Worm (Caenorhabditis elegans) whole organism, young adult: ENCODE measurements around the gene set-12.

Source experiments
- B0035.1 ChIP-seq: sonication (generic microtip); optimal IDR thresholded peaks from 2 replicates; lab custom pipeline; 2016; ENCODE audit warnings: missing genetic modification characterization, mild to moderate bottlenecking, missing compliant biosample characterization, missing genotype, missing genetic modification reagents
- attf-5 ChIP-seq: fragments of 200-800 bp; sonication (Bioruptor generic); optimal IDR thresholded peaks from 2 replicates; lab custom pipeline; 2018; ENCODE audit warnings: mild to moderate bottlenecking, missing genetic modification characterization, missing compliant biosample characterization

- TF ChIP-seq attf-5, result no peak
- no peak for TF ChIP-seq B0035.1 (tag; lab: Kevin White, UChicago)
Measured at ce11 chrX:7726351-7726750, 9.7 kb downstream of the set-12 start.
